Fruit fly (Drosophila melanogaster): ENCODE measurements around the gene Coq3.

The Coq3 gene

DNA sequence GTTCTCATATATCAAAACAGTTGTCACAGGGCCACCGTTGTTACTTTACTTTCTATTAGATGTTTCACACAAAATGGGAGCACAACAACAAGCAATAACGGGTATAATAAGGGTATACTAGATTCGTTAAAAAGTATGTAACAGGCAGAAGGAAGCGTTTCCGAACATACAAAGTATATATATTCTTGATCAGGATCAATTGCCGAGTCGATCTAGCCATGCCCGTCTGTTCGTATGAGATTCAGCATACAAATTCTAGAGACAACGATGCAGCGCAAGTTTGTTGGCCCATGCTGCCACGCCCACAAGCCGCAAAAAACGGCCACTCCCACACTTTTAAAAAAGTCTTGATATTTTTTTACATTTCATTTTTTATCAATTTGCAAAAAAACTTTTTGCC, 41.9 kb upstream of the Coq3 start, which contains the start of gene CG31624:
Gene CG31624, minus strand, starts transcription at position 101 of the 400 bp plus-strand sequence.
- TF ChIP-seq CrebB (tag; optimal IDR thresholded peaks at IDR 0.05), result no peak
- TF ChIP-seq phol (tag; optimal IDR thresholded peaks at IDR 0.05), result no peak
- no peak for TF ChIP-seq Lpt (GFP tag; optimal IDR thresholded peaks at IDR 0.05)
- no peak for TF ChIP-seq zfh2 (GFP tag; optimal IDR thresholded peaks at IDR 0.05)
- TF ChIP-seq mirr (GFP tag; optimal IDR thresholded peaks at IDR 0.05), result no peak
- TF ChIP-seq gfzf (GFP tag; optimal IDR thresholded peaks at IDR 0.05), result no peak
- TF ChIP-seq kay (GFP tag; optimal IDR thresholded peaks at IDR 0.05), result no peak
- no peak for TF ChIP-seq nerfin-1 (tag; optimal IDR thresholded peaks at IDR 0.05)
- no peak for TF ChIP-seq NfI (GFP tag; optimal IDR thresholded peaks at IDR 0.05)
- no peak for TF ChIP-seq ash1 (GFP tag; optimal IDR thresholded peaks at IDR 0.05)
- TF ChIP-seq CG4404 (GFP tag; IDR thresholded peaks at IDR 0.05), result no peak
- no peak for TF ChIP-seq CG32767 (GFP tag; IDR thresholded peaks at IDR 0.05)
- no peak for TF ChIP-seq CG3726 (GFP tag; IDR thresholded peaks at IDR 0.05)

dm6 chr2L:21198633-21199264, 40.3 kb upstream of the Coq3 start, which contains the start of gene Ret:
Gene Ret (minus strand): TSS chr2L:21198762.
- TF ChIP-seq sc (optimal IDR thresholded peaks at IDR 0.05) (no peak), sc (GFP tag; optimal IDR thresholded peaks at IDR 0.05) (no peak), gro (GFP tag; optimal IDR thresholded peaks at IDR 0.05) (no peak), CG6813 (GFP tag; optimal IDR thresholded peaks at IDR 0.05) (peak; percentile 14), CG12219 (GFP tag; optimal IDR thresholded peaks at IDR 0.05) (no peak), CG15479 (GFP tag; optimal IDR thresholded peaks at IDR 0.05) (peak; percentile 9), CG13775 (GFP tag; optimal IDR thresholded peaks at IDR 0.05) (no peak), Dip3 (GFP tag; optimal IDR thresholded peaks at IDR 0.05) (no peak), CG15696 (tag; optimal IDR thresholded peaks at IDR 0.05) (peak; percentile 35), schlank (tag; optimal IDR thresholded peaks at IDR 0.05) (no peak), ato (GFP tag; IDR thresholded peaks at IDR 0.05; ENCODE audit: partially characterized antibody) (peak; percentile 14; the same call in 1 of the 2 replicates), CG15514 (GFP tag; optimal IDR thresholded peaks at IDR 0.05) (no peak), eve (GFP tag; optimal IDR thresholded peaks at IDR 0.05) (no peak), CG10366 (GFP tag; IDR thresholded peaks at IDR 0.05) (no peak), Mad (GFP tag; optimal IDR thresholded peaks at IDR 0.05) (no peak), GATAe (GFP tag; conservative IDR thresholded peaks at IDR 0.05) (no peak), Meics (GFP tag; optimal IDR thresholded peaks at IDR 0.05) (no peak), dmrt99B (tag; optimal IDR thresholded peaks at IDR 0.05) (no peak), Blimp-1 (GFP tag; optimal IDR thresholded peaks at IDR 0.05) (peak; percentile 15), seq (GFP tag; IDR thresholded peaks at IDR 0.05) (no peak), Asciz (GFP tag; optimal IDR thresholded peaks at IDR 0.05) (peak; percentile 6), gfzf (GFP tag; optimal IDR thresholded peaks at IDR 0.05) (no peak), CG16813 (GFP tag; IDR thresholded peaks at IDR 0.05; ENCODE audit: partially characterized antibody) (no peak), Hr3 (GFP tag; optimal IDR thresholded peaks at IDR 0.05) (no peak), sens (GFP tag) (no peak), CG13894 (tag; optimal IDR thresholded peaks at IDR 0.05) (peak; percentile 5), CG14014 (GFP tag; IDR thresholded peaks at IDR 0.05) (no peak), nerfin-1 (tag; optimal IDR thresholded peaks at IDR 0.05) (peak; percentile 9), Deaf1 (tag; optimal IDR thresholded peaks at IDR 0.05) (peak; percentile 94), CG18599 (GFP tag; optimal IDR thresholded peaks at IDR 0.05) (peak; percentile 16), CG2129 (GFP tag; IDR thresholded peaks at IDR 0.05; ENCODE audit: partially characterized antibody) (no peak), ATbp (GFP tag; optimal IDR thresholded peaks at IDR 0.05) (peak; percentile 50), ewg (GFP tag; optimal IDR thresholded peaks at IDR 0.05) (no peak), gcm (GFP tag; optimal IDR thresholded peaks at IDR 0.05) (no peak), CG9876 (GFP tag; optimal IDR thresholded peaks at IDR 0.05) (no peak), tup (GFP tag; optimal IDR thresholded peaks at IDR 0.05) (no peak), Antp (GFP tag; optimal IDR thresholded peaks at IDR 0.05) (no peak), al (GFP tag; IDR thresholded peaks at IDR 0.05) (no peak)

Measured in whole organism, embryonic.